Fruit fly (Drosophila melanogaster): ENCODE data around the gene NaPi-III.

dm6 chr3L:11089805-11090440 lies 33.2 kb upstream of the NaPi-III start:
- TF ChIP-seq CTCF (optimal IDR thresholded peaks at IDR 0.05) (no peak), CG8478 (optimal IDR thresholded peaks at IDR 0.05) (no peak)

All from S2 (cell line).